Fruit fly (Drosophila melanogaster) whole organism, embryonic: Measurements from ENCODE around the gene CG33107.

ENCODE experiments used
- CG4730 ChIP-seq: fragments of 200-800 bp; sonication (Bioruptor generic); IDR thresholded peaks from 2 replicates; pipeline ENCODE4 v1.3.6; 2022; ENCODE audit warnings: missing biosample characterization, missing genetic modification characterization
- NK7.1 ChIP-seq: fragments of 200-800 bp; sonication (Bioruptor generic); optimal IDR thresholded peaks from 3 replicates; lab custom pipeline; 2016; ENCODE audit warnings: missing biosample characterization, missing genetic modification characterization
- PHDP ChIP-seq: fragments of 200-800 bp; sonication (Bioruptor generic); optimal IDR thresholded peaks from 3 replicates; lab custom pipeline; 2018; ENCODE audit warnings: missing biosample characterization, mild to moderate bottlenecking, missing genetic modification characterization, moderate library complexity
- ranshi ChIP-seq: fragments of 200-800 bp; sonication (Bioruptor generic); IDR thresholded peaks from 2 replicates; pipeline ENCODE4 v1.3.6; 2022; ENCODE audit warnings: missing biosample characterization, missing genetic modification characterization

- TF ChIP-seq ranshi (GFP tag; lab: Robert Waterston, UW) (no peak), PHDP (no peak), NK7.1 (GFP tag; lab: Kevin White, UChicago) (no peak), CG4730 (GFP tag; lab: Robert Waterston, UW) (no peak)
Observed at dm6 chr3R:22616211-22616610, 31.7 kb upstream of the CG33107 start, which contains the start of gene CG31161.
